Fruit fly (Drosophila melanogaster) Kc167 (cell line): Measurements from ENCODE around the gene ttk.

Experiments used
- Myc ChIP-seq: fragments of >200 bp; optimal IDR thresholded peaks from 2 replicates; lab custom pipeline; 2017; ENCODE audit warnings: missing external identifiers
- Sin3A ChIP-seq: fragments of >200 bp; optimal IDR thresholded peaks from 2 replicates; lab custom pipeline; 2018; ENCODE audit warnings: missing external identifiers
- h ChIP-seq: fragments of >200 bp; optimal IDR thresholded peaks from 3 replicates; lab custom pipeline; 2018; ENCODE audit warnings: missing external identifiers
- psq ChIP-seq: fragments of >200 bp; optimal IDR thresholded peaks from 2 replicates; lab custom pipeline; 2017; ENCODE audit warnings: missing external identifiers

- TF ChIP-seq h (lab: Kevin White, UChicago) (no peak), Sin3A (lab: Kevin White, UChicago) (no peak), psq (lab: Kevin White, UChicago) (no peak), Myc (lab: Kevin White, UChicago) (no peak)
Observed at dm6 chr3R:31777482-31778165, 64.0 kb downstream of the ttk start.
